Fruit fly (Drosophila melanogaster) whole organism, embryonic: ENCODE results near the gene Vm26Ac.
A peak's percentile ranks its signal among the peaks of the same experiment; 100 is the strongest.

ENCODE experiments used
- Ada2b ChIP-seq: fragments of 200-800 bp; sonication (Bioruptor generic); IDR thresholded peaks from 2 replicates; pipeline ENCODE4 v1.3.6; 2022; ENCODE audit warnings: missing biosample characterization, missing genetic modification characterization
- Asciz ChIP-seq: fragments of 200-800 bp; sonication (Bioruptor generic); optimal IDR thresholded peaks from 2 replicates; lab custom pipeline; 2017; ENCODE audit warnings: missing biosample characterization, mild to moderate bottlenecking, missing genetic modification characterization, missing genetic modification reagents
- CG10274 ChIP-seq: fragments of 200-800 bp; sonication (Bioruptor generic); optimal IDR thresholded peaks from 3 replicates; lab custom pipeline; 2017; ENCODE audit warnings: missing biosample characterization, mild to moderate bottlenecking, missing genetic modification characterization
- CG10959 ChIP-seq: fragments of 200-800 bp; sonication (Bioruptor generic); IDR thresholded peaks from 2 replicates; pipeline ENCODE4 v1.3.6; 2022; ENCODE audit warnings: missing biosample characterization, missing genetic modification characterization
- CG11398 ChIP-seq: fragments of 200-800 bp; sonication (Bioruptor generic); optimal IDR thresholded peaks from 2 replicates; lab custom pipeline; 2016; ENCODE audit warnings: missing biosample characterization, missing genetic modification characterization
- CG11560 ChIP-seq: fragments of 200-800 bp; sonication (Bioruptor generic); IDR thresholded peaks from 3 replicates; pipeline ENCODE4 v1.3.6; 2022; ENCODE audit warnings: missing biosample characterization, missing genetic modification characterization
- CG12744 ChIP-seq: fragments of 200-800 bp; sonication (Bioruptor generic); optimal IDR thresholded peaks from 2 replicates; lab custom pipeline; 2016; ENCODE audit warnings: missing biosample characterization, missing genetic modification characterization
- CG14667 ChIP-seq: fragments of 200-800 bp; sonication (Bioruptor generic); IDR thresholded peaks from 2 replicates; pipeline ENCODE4 v1.3.6; 2022; ENCODE audit warnings: missing biosample characterization, missing genetic modification characterization
- CG15479 ChIP-seq: fragments of 200-800 bp; sonication (Bioruptor generic); optimal IDR thresholded peaks from 3 replicates; lab custom pipeline; 2019; ENCODE audit warnings: missing biosample characterization, mild to moderate bottlenecking, missing genetic modification characterization, moderate library complexity
- CG15514 ChIP-seq: fragments of 200-800 bp; sonication (Bioruptor generic); optimal IDR thresholded peaks from 3 replicates; lab custom pipeline; 2017; ENCODE audit warnings: missing biosample characterization, missing genetic modification characterization, mild to moderate bottlenecking, moderate library complexity, missing genetic modification reagents
- CG17359 ChIP-seq: fragments of 200-800 bp; sonication (Bioruptor generic); optimal IDR thresholded peaks from 3 replicates; lab custom pipeline; 2018; ENCODE audit warnings: missing biosample characterization, mild to moderate bottlenecking, missing genetic modification characterization, moderate library complexity
- CG17568 ChIP-seq: fragments of 200-800 bp; sonication (Bioruptor generic); optimal IDR thresholded peaks from 2 replicates; lab custom pipeline; 2018; ENCODE audit warnings: missing biosample characterization, mild to moderate bottlenecking, missing genetic modification characterization, moderate library complexity
- CG17912 ChIP-seq: fragments of 200-800 bp; sonication (Bioruptor generic); optimal IDR thresholded peaks from 2 replicates; lab custom pipeline; 2018; ENCODE audit warnings: missing biosample characterization, mild to moderate bottlenecking, missing genetic modification characterization
- CG30020 ChIP-seq: fragments of 200-800 bp; optimal IDR thresholded peaks from 2 replicates; lab custom pipeline; 2019; ENCODE audit warnings: missing biosample characterization, mild to moderate bottlenecking, missing genetic modification characterization, moderate library complexity
- CG3065 ChIP-seq: fragments of 200-800 bp; sonication (Bioruptor generic); optimal IDR thresholded peaks from 2 replicates; lab custom pipeline; 2016; ENCODE audit warnings: missing biosample characterization, missing genetic modification characterization
- CG42726 ChIP-seq: fragments of 200-800 bp; sonication (Bioruptor generic); IDR thresholded peaks from 2 replicates; pipeline ENCODE4 v1.3.6; 2022; ENCODE audit warnings: missing biosample characterization, missing genetic modification characterization; ENCODE audit not compliant: partially characterized antibody
- CG6254 ChIP-seq: fragments of 200-800 bp; sonication (Bioruptor generic); optimal IDR thresholded peaks from 3 replicates; lab custom pipeline; 2017; ENCODE audit warnings: mild to moderate bottlenecking, missing biosample characterization, missing genetic modification reagents, missing genetic modification characterization
- CG6791 ChIP-seq: fragments of 200-800 bp; sonication (Bioruptor generic); IDR thresholded peaks from 3 replicates; pipeline ENCODE4 v1.3.6; 2022; ENCODE audit warnings: missing biosample characterization, missing genetic modification characterization; ENCODE audit not compliant: partially characterized antibody
- CG8281 ChIP-seq: fragments of 200-800 bp; sonication (Bioruptor generic); optimal IDR thresholded peaks from 2 replicates; lab custom pipeline; 2018; ENCODE audit warnings: missing biosample characterization, mild to moderate bottlenecking, missing genetic modification characterization, moderate library complexity
- CG8924 ChIP-seq: fragments of 200-800 bp; optimal IDR thresholded peaks from 3 replicates; lab custom pipeline; 2019; ENCODE audit warnings: missing biosample characterization, mild to moderate bottlenecking, missing genetic modification characterization, moderate library complexity
- CrebB ChIP-seq: fragments of 200-800 bp; sonication (Bioruptor generic); optimal IDR thresholded peaks from 3 replicates; lab custom pipeline; 2018; ENCODE audit warnings: missing biosample characterization, mild to moderate bottlenecking, missing genetic modification characterization
- Dll ChIP-seq: fragments of 200-800 bp; sonication (Bioruptor generic); IDR thresholded peaks from 4 replicates; pipeline ENCODE4 v1.3.6; 2022; ENCODE audit warnings: missing biosample characterization, missing genetic modification characterization; ENCODE audit not compliant: partially characterized antibody
- Fer2 ChIP-seq: fragments of 200-800 bp; sonication (Bioruptor generic); optimal IDR thresholded peaks from 2 replicates; lab custom pipeline; 2018; ENCODE audit warnings: missing biosample characterization, mild to moderate bottlenecking, missing genetic modification characterization, moderate library complexity
- Jarid2 ChIP-seq: fragments of 200-800 bp; sonication (Bioruptor generic); optimal IDR thresholded peaks from 3 replicates; lab custom pipeline; 2017; ENCODE audit warnings: mild to moderate bottlenecking, missing biosample characterization, missing genetic modification reagents, missing genetic modification characterization
- Lhr ChIP-seq: fragments of 200-800 bp; sonication (Bioruptor generic); optimal IDR thresholded peaks from 3 replicates; lab custom pipeline; 2017; ENCODE audit warnings: mild to moderate bottlenecking, missing biosample characterization, missing genetic modification reagents, missing genetic modification characterization
- Lpt ChIP-seq: fragments of >200 bp; optimal IDR thresholded peaks from 2 replicates; lab custom pipeline; 2018; ENCODE audit warnings: missing biosample characterization, missing genetic modification characterization
- MBD-R2 ChIP-seq: fragments of 200-800 bp; sonication (Bioruptor generic); IDR thresholded peaks from 2 replicates; pipeline ENCODE4 v1.3.6; 2022; ENCODE audit warnings: missing biosample characterization, missing genetic modification characterization
- Optix ChIP-seq: fragments of 200-800 bp; sonication (Bioruptor generic); IDR thresholded peaks from 3 replicates; pipeline ENCODE4 v1.3.6; 2022; ENCODE audit warnings: missing biosample characterization, missing genetic modification characterization
- Scr ChIP-seq: fragments of 200-800 bp; sonication (Bioruptor generic); IDR thresholded peaks from 2 replicates; pipeline ENCODE4 v1.3.6; 2022; ENCODE audit warnings: missing biosample characterization, missing genetic modification characterization; ENCODE audit not compliant: partially characterized antibody
- Sry-δ ChIP-seq: fragments of 200-800 bp; sonication (Bioruptor generic); optimal IDR thresholded peaks from 2 replicates; lab custom pipeline; 2016; ENCODE audit warnings: missing biosample characterization, missing genetic modification characterization
- Ssrp ChIP-seq: fragments of 200-800 bp; sonication (Bioruptor generic); optimal IDR thresholded peaks from 2 replicates; lab custom pipeline; 2018; ENCODE audit warnings: missing biosample characterization, mild to moderate bottlenecking, missing genetic modification characterization, moderate library complexity
- br ChIP-seq: fragments of >200 bp; optimal IDR thresholded peaks from 2 replicates; lab custom pipeline; 2017
- btn ChIP-seq: fragments of 200-800 bp; sonication (Bioruptor generic); optimal IDR thresholded peaks from 2 replicates; lab custom pipeline; 2016; ENCODE audit warnings: missing biosample characterization, missing genetic modification characterization
- caup ChIP-seq: fragments of 200-800 bp; sonication (Bioruptor generic); optimal IDR thresholded peaks from 3 replicates; lab custom pipeline; 2017; ENCODE audit warnings: missing biosample characterization, mild to moderate bottlenecking, missing genetic modification characterization, moderate library complexity; ENCODE audit not compliant: severe bottlenecking
- cwo ChIP-seq: fragments of 200-800 bp; sonication (Bioruptor generic); optimal IDR thresholded peaks from 3 replicates; lab custom pipeline; 2017; ENCODE audit warnings: missing biosample characterization, missing genetic modification characterization, mild to moderate bottlenecking, moderate library complexity, missing genetic modification reagents
- dimm ChIP-seq: fragments of 200-800 bp; sonication (Bioruptor generic); IDR thresholded peaks from 2 replicates; pipeline ENCODE4 v1.3.6; 2022; ENCODE audit warnings: missing biosample characterization, missing genetic modification characterization
- dysf ChIP-seq: fragments of 200-800 bp; sonication (Bioruptor generic); IDR thresholded peaks from 3 replicates; pipeline ENCODE4 v1.3.6; 2022; ENCODE audit warnings: missing biosample characterization, missing genetic modification characterization
- gro ChIP-seq: fragments of 200-800 bp; sonication (Bioruptor generic); optimal IDR thresholded peaks from 2 replicates; lab custom pipeline; 2016; ENCODE audit warnings: missing biosample characterization, missing genetic modification characterization
- her ChIP-seq: fragments of 200-800 bp; sonication (Bioruptor generic); optimal IDR thresholded peaks from 2 replicates; lab custom pipeline; 2016; ENCODE audit warnings: missing biosample characterization, missing genetic modification characterization
- jumu ChIP-seq: fragments of 200-800 bp; sonication (Bioruptor generic); optimal IDR thresholded peaks from 3 replicates; lab custom pipeline; 2016; ENCODE audit warnings: missing biosample characterization, missing genetic modification characterization
- lola ChIP-seq, 3 experiments: fragments of >200 bp in 2 of 3; fragments of 200-800 bp in 1 of 3; sonication (Bioruptor generic) in 1 of 3; optimal IDR thresholded peaks; 2 replicates each; lab custom pipeline; 2017 to 2019; ENCODE audit warnings: missing biosample characterization in 3 of 3, missing genetic modification characterization in 3 of 3, mild to moderate bottlenecking in 1 of 3, moderate library complexity in 1 of 3
- phol ChIP-seq: fragments of 200-800 bp; sonication (Bioruptor generic); optimal IDR thresholded peaks from 3 replicates; lab custom pipeline; 2018; ENCODE audit warnings: missing biosample characterization, mild to moderate bottlenecking, missing genetic modification characterization, moderate library complexity
- pum ChIP-seq: fragments of 200-800 bp; sonication (Bioruptor generic); optimal IDR thresholded peaks from 2 replicates; lab custom pipeline; 2016; ENCODE audit warnings: missing biosample characterization, missing genetic modification characterization
- sim ChIP-seq: fragments of 200-800 bp; sonication (Bioruptor generic); IDR thresholded peaks from 2 replicates; pipeline ENCODE4 v1.3.6; 2022; ENCODE audit warnings: missing biosample characterization, missing genetic modification characterization
- sna ChIP-seq: fragments of 200-800 bp; sonication (Bioruptor generic); IDR thresholded peaks from 2 replicates; pipeline ENCODE4 v1.3.6; 2022; ENCODE audit warnings: missing biosample characterization, missing genetic modification characterization; ENCODE audit not compliant: partially characterized antibody
- ttk ChIP-seq: fragments of 200-800 bp; sonication (Bioruptor generic); IDR thresholded peaks from 2 replicates; pipeline ENCODE4 v2.1.2; 2022; ENCODE audit warnings: missing biosample characterization, missing genetic modification characterization
- usp ChIP-seq: fragments of >200 bp; optimal IDR thresholded peaks from 2 replicates; lab custom pipeline; 2017; ENCODE audit warnings: missing biosample characterization, missing genetic modification characterization
- vvl ChIP-seq: fragments of 200-800 bp; sonication (Bioruptor generic); IDR thresholded peaks from 2 replicates; pipeline ENCODE4 v1.3.6; 2022; ENCODE audit warnings: missing biosample characterization, missing genetic modification characterization
- wek ChIP-seq: fragments of 200-800 bp; sonication (Bioruptor generic); optimal IDR thresholded peaks from 3 replicates; lab custom pipeline; 2018; ENCODE audit warnings: missing biosample characterization, mild to moderate bottlenecking, missing genetic modification characterization, moderate library complexity
- yki ChIP-seq: fragments of >200 bp; optimal IDR thresholded peaks from 3 replicates; lab custom pipeline; 2018

Gene Vm26Ac

DNA sequence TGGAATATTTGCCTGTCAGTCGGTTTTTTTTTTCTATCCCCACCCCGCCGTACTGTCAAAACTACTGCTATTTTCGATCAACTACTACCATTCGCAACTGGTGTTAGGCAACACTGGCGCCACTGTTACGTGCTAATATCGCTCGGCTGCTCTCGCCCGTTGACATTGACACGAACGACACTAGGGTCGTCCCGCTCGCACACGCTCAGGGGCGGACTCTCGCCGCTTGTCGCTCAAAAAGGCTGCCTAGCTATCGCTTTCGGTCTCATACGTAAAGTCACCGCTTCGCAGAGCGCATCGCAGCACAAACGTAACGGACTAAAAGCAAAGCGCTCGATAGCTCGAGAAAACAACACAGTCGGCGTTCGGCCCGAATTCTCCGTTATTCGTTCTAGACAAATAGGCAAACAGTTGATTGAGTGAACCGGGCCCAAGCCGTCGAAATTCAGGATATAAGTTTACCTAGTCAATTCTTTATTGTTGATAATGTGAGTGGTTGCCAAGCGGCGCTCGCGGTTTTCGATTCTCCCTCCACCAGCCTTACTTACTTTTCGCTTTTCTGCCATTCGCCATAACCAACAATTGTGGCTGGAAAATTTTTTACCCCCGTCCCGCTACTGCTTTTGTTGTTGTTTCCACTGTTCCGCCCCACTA, 24.0 kb upstream of the Vm26Ac start (continued):
- peak; percentile 14 for TF ChIP-seq CG15514 (GFP tag; lab: Kevin White, UChicago)
- TF ChIP-seq CG17359 (tag; lab: Kevin White, UChicago), result peak; percentile 9
- TF ChIP-seq CG11398 (GFP tag; lab: Kevin White, UChicago), result no peak
- TF ChIP-seq Ada2b (GFP tag; lab: Robert Waterston, UW), result no peak
- no peak for TF ChIP-seq CG15479
- TF ChIP-seq CG11560, result no peak
- TF ChIP-seq CG17912 (GFP tag; lab: Kevin White, UChicago), result peak; percentile 15
- TF ChIP-seq her (GFP tag; lab: Kevin White, UChicago), result peak; percentile 41
- no peak for TF ChIP-seq btn
- no peak for TF ChIP-seq Lhr (GFP tag; lab: Kevin White, UChicago)
- peak; percentile 34 for TF ChIP-seq Sry-δ
- TF ChIP-seq CG10274 (GFP tag; lab: Kevin White, UChicago), result no peak
- TF ChIP-seq yki (lab: Kevin White, UChicago), result no peak
- TF ChIP-seq jumu (GFP tag; lab: Kevin White, UChicago), result peak; percentile 45
- TF ChIP-seq CG6791 (GFP tag; lab: Robert Waterston, UW), result no peak
- TF ChIP-seq phol (tag; lab: Kevin White, UChicago), result no peak
- no peak for TF ChIP-seq CG8281 (tag; lab: Kevin White, UChicago)
- TF ChIP-seq usp, result no peak
- no peak for TF ChIP-seq CG6254
- TF ChIP-seq lola (GFP tag; optimal IDR thresholded peaks at IDR 0.05; lab: Kevin White, UChicago), result no peak
- no peak for TF ChIP-seq pum (GFP tag; lab: Kevin White, UChicago)
- peak; percentile 20 for TF ChIP-seq CrebB
- TF ChIP-seq caup (GFP tag; lab: Kevin White, UChicago), result peak; percentile 59
- TF ChIP-seq wek (GFP tag; lab: Kevin White, UChicago), result peak; percentile 24
- no peak for TF ChIP-seq CG42726
- TF ChIP-seq CG3065 (GFP tag; lab: Kevin White, UChicago), result no peak
- no peak for TF ChIP-seq Asciz (GFP tag; lab: Kevin White, UChicago)
- TF ChIP-seq CG14667, result no peak
- TF ChIP-seq CG10959 (GFP tag; lab: Robert Waterston, UW), result no peak
- peak; percentile 12 for TF ChIP-seq gro (GFP tag; lab: Kevin White, UChicago)
- TF ChIP-seq dimm (GFP tag; lab: Robert Waterston, UW), result no peak
- TF ChIP-seq Dll (GFP tag; lab: Robert Waterston, UW), result no peak
- TF ChIP-seq Fer2 (tag; lab: Kevin White, UChicago), result no peak
- TF ChIP-seq Jarid2, result peak; percentile 45
- no peak for TF ChIP-seq vvl (GFP tag; lab: Robert Waterston, UW)
- TF ChIP-seq CG17568 (GFP tag; lab: Kevin White, UChicago), result no peak
- TF ChIP-seq Ssrp, result no peak
- TF ChIP-seq Optix (GFP tag; lab: Robert Waterston, UW), result no peak
- peak; percentile 20 for TF ChIP-seq CG12744 (GFP tag; lab: Kevin White, UChicago)
- TF ChIP-seq Lpt (GFP tag; lab: Kevin White, UChicago), result no peak
- TF ChIP-seq MBD-R2, result no peak
- no peak for TF ChIP-seq dysf (GFP tag; lab: Robert Waterston, UW)
- no peak for TF ChIP-seq Scr
- no peak for TF ChIP-seq CG30020 (tag; lab: Kevin White, UChicago)
- TF ChIP-seq ttk, result no peak
- no peak for TF ChIP-seq br (lab: Kevin White, UChicago)
- no peak for TF ChIP-seq sim (GFP tag; lab: Robert Waterston, UW)
- TF ChIP-seq cwo, result no peak
- no peak for TF ChIP-seq sna (GFP tag; lab: Robert Waterston, UW)
- TF ChIP-seq CG8924, result no peak
